Worm (Caenorhabditis elegans) whole organism, early embryonic: ENCODE data around the gene C45B2.3.

ENCODE experiments used
- B0310.2 ChIP-seq: sonication (generic microtip); optimal IDR thresholded peaks from 2 replicates; lab custom pipeline; 2016; ENCODE audit warnings: mild to moderate bottlenecking, missing genetic modification characterization, missing compliant biosample characterization
- F13C5.2 ChIP-seq: sonication (generic microtip); optimal IDR thresholded peaks from 2 replicates; lab custom pipeline; 2017; ENCODE audit warnings: mild to moderate bottlenecking, missing genetic modification characterization, inconsistent platforms, missing compliant biosample characterization
- aly-1 ChIP-seq: sonication (generic microtip); optimal IDR thresholded peaks from 2 replicates; lab custom pipeline; 2016; ENCODE audit warnings: missing genetic modification characterization, missing compliant biosample characterization
- ama-1 ChIP-seq: fragments of 150-350 bp; optimal IDR thresholded peaks from 2 replicates; lab custom pipeline; 2014
- ceh-13 ChIP-seq: fragments of 200-800 bp; sonication (Bioruptor generic); optimal IDR thresholded peaks from 2 replicates; lab custom pipeline; 2018; ENCODE audit warnings: mild to moderate bottlenecking, missing genetic modification characterization, missing compliant biosample characterization
- ceh-36 ChIP-seq: sonication (generic microtip); optimal IDR thresholded peaks from 2 replicates; lab custom pipeline; 2016; ENCODE audit warnings: missing genetic modification characterization, inconsistent platforms, missing compliant biosample characterization
- flt-1 ChIP-seq: fragments of 200-800 bp; sonication (Bioruptor generic); IDR thresholded peaks from 2 replicates; pipeline ENCODE4 v1.3.6; 2022; ENCODE audit warnings: missing genetic modification characterization, missing compliant biosample characterization
- hmbx-1 ChIP-seq: sonication (generic microtip); optimal IDR thresholded peaks from 2 replicates; lab custom pipeline; 2016; ENCODE audit warnings: mild to moderate bottlenecking, missing genetic modification characterization, missing compliant biosample characterization
- pes-1 ChIP-seq: fragments of 200-800 bp; sonication (Bioruptor generic); IDR thresholded peaks from 2 replicates; pipeline ENCODE4 v1.3.6; 2022; ENCODE audit warnings: missing genetic modification reagents, missing genetic modification characterization, missing compliant biosample characterization
- scrt-1 ChIP-seq: fragments of 200-800 bp; sonication (Bioruptor generic); IDR thresholded peaks from 2 replicates; pipeline ENCODE4 v1.3.6; 2022; ENCODE audit warnings: missing genetic modification characterization, missing compliant biosample characterization
- sea-1 ChIP-seq: fragments of 200-800 bp; sonication (Bioruptor generic); conservative IDR thresholded peaks from 2 replicates; pipeline ENCODE4 v1.3.6; 2022; ENCODE audit warnings: missing genetic modification characterization, missing compliant biosample characterization
- tbx-11 ChIP-seq: fragments of 200-800 bp; sonication (Bioruptor generic); IDR thresholded peaks from 2 replicates; pipeline ENCODE4 v1.3.6; 2022; ENCODE audit warnings: missing genetic modification characterization, missing compliant biosample characterization
- tra-4 ChIP-seq: sonication (generic microtip); optimal IDR thresholded peaks from 2 replicates; lab custom pipeline; 2017; ENCODE audit warnings: missing genetic modification characterization, missing compliant biosample characterization

DNA sequence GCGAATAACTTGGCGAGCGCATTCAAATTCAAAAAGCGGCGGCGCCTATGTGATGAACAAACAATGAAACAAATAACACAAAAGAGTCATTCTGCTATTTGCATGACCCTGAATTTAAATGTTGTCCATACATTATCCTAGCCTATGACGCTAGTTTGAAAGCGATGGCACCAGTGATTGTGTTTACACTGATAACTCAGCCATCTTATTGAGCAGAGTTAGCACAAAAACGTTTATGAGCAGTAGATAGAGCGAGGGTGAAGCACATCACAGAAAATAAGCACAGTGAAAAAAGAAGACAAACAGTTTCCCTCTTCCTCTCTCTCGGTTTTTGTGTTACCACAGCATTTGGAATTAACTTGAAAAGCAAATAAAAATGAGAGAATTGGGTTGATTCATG lies 39.5 kb upstream of the C45B2.3 start:
- TF ChIP-seq ama-1 (lab: Kevin White, UChicago) (no peak), B0310.2 (tag; lab: Kevin White, UChicago) (no peak), ceh-36 (tag; lab: Kevin White, UChicago) (no peak), flt-1 (GFP tag; lab: Robert Waterston, UW) (no peak), tra-4 (tag; lab: Kevin White, UChicago) (no peak), hmbx-1 (tag; lab: Kevin White, UChicago) (no peak), ceh-13 (GFP tag; lab: Kevin White, UChicago) (no peak), pes-1 (GFP tag; lab: Robert Waterston, UW) (no peak), scrt-1 (no peak), aly-1 (tag; lab: Kevin White, UChicago) (no peak), F13C5.2 (no peak), sea-1 (no peak), tbx-11 (no peak)
